Fruit fly (Drosophila melanogaster): ENCODE measurements around the gene Tpi.

Gene Tpi

DNA sequence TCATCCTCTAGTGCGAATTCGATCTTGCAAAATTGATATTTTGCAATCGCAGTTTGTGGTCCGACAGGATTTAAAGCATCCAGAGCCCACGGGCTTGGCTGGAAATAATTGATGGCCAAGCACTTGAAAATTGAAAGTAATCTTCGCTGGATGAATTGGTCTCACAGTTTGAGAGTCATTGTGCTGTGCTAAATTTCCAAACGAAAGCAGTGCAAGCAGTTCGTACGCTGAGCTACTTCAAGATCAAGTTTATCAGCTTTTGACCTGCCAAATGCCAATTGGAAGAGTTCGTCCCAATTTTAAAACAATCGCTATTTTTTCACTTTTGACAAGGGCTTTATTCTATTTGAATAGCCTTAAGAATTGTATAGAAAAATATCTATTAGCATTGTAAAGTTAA is 19.5 kb upstream of the Tpi start (continued):
- TF ChIP-seq Doc2 (GFP tag; IDR thresholded peaks at IDR 0.05) (no peak), sna (GFP tag; IDR thresholded peaks at IDR 0.05; ENCODE audit: partially characterized antibody) (no peak), maf-S (GFP tag; optimal IDR thresholded peaks at IDR 0.05) (no peak), Med (GFP tag) (peak; percentile 36), grn (GFP tag; optimal IDR thresholded peaks at IDR 0.05) (no peak), Camta (GFP tag; optimal IDR thresholded peaks at IDR 0.05) (no peak), pan (optimal IDR thresholded peaks at IDR 0.05) (no peak), pan (GFP tag; optimal IDR thresholded peaks at IDR 0.05 in 1 of 2, IDR thresholded peaks at IDR 0.05 in 1 of 2) (no peak), stwl (tag; optimal IDR thresholded peaks at IDR 0.05) (peak; percentile 55), ems (GFP tag; optimal IDR thresholded peaks at IDR 0.05) (no peak), HmgD (GFP tag; optimal IDR thresholded peaks at IDR 0.05) (peak; percentile 3), tgo (GFP tag; IDR thresholded peaks at IDR 0.05) (no peak), CG16813 (GFP tag; IDR thresholded peaks at IDR 0.05; ENCODE audit: partially characterized antibody) (0 out of 3 replicates have a peak, but pooled peaks have one; percentile 29), MESR4 (GFP tag; optimal IDR thresholded peaks at IDR 0.05) (no peak), Blimp-1 (GFP tag; optimal IDR thresholded peaks at IDR 0.05) (peak; percentile 56), pum (GFP tag; optimal IDR thresholded peaks at IDR 0.05) (no peak), CG14050 (GFP tag; IDR thresholded peaks at IDR 0.05) (no peak), btn (GFP tag; optimal IDR thresholded peaks at IDR 0.05) (no peak), Hr51 (GFP tag; optimal IDR thresholded peaks at IDR 0.05) (no peak), CG13775 (GFP tag; optimal IDR thresholded peaks at IDR 0.05) (no peak), Bteb2 (GFP tag; optimal IDR thresholded peaks at IDR 0.05) (no peak), NfI (GFP tag; optimal IDR thresholded peaks at IDR 0.05) (no peak), pzg (GFP tag; optimal IDR thresholded peaks at IDR 0.05) (no peak)

- 0 out of 3 replicates have a peak, but pooled peaks have one; percentile 32 for TF ChIP-seq Dbx (GFP tag; IDR thresholded peaks at IDR 0.05)
- TF ChIP-seq CG9932 (GFP tag; IDR thresholded peaks at IDR 0.05) = peak; percentile 54
- TF ChIP-seq CG8765 (GFP tag; IDR thresholded peaks at IDR 0.05) = 0 out of 2 replicates have a peak, but pooled peaks have one; percentile 15
- TF ChIP-seq prd (optimal IDR thresholded peaks at IDR 0.05) = no peak
- TF ChIP-seq prd (GFP tag; IDR thresholded peaks at IDR 0.05) = peak; percentile 32; the same call in 1 of the 3 replicates
- TF ChIP-seq al (GFP tag; IDR thresholded peaks at IDR 0.05) = 0 out of 2 replicates have a peak, but pooled peaks have one; percentile 18
- TF ChIP-seq nom (GFP tag; optimal IDR thresholded peaks at IDR 0.05) = peak; percentile 60
- 0 out of 2 replicates have a peak, but pooled peaks have one; percentile 19 for TF ChIP-seq Xrp1 (GFP tag; IDR thresholded peaks at IDR 0.05)
- 0 out of 2 replicates have a peak, but pooled peaks have one; percentile 12 for TF ChIP-seq sob (GFP tag; IDR thresholded peaks at IDR 0.05)
- peak; percentile 32; the same call in 1 of the 2 replicates for TF ChIP-seq CG17328 (GFP tag; IDR thresholded peaks at IDR 0.05)
- TF ChIP-seq Dek (tag; optimal IDR thresholded peaks at IDR 0.05) = no peak
- no peak for TF ChIP-seq D19A (tag; optimal IDR thresholded peaks at IDR 0.05)
- TF ChIP-seq peb (GFP tag; IDR thresholded peaks at IDR 0.05) = no peak
- peak; percentile 59 for TF ChIP-seq slbo (GFP tag; IDR thresholded peaks at IDR 0.05)
- 0 out of 3 replicates have a peak, but pooled peaks have one; percentile 23 for TF ChIP-seq Optix (GFP tag; IDR thresholded peaks at IDR 0.05)
- TF ChIP-seq CG4404 (GFP tag; IDR thresholded peaks at IDR 0.05) = 0 out of 2 replicates have a peak, but pooled peaks have one; percentile 9
- TF ChIP-seq sisA (GFP tag; IDR thresholded peaks at IDR 0.05) = peak; percentile 8; the same call in 1 of the 2 replicates
- TF ChIP-seq HLH3B (GFP tag; IDR thresholded peaks at IDR 0.05) = no peak
- TF ChIP-seq esg (GFP tag; conservative IDR thresholded peaks at IDR 0.05) = 0 out of 2 replicates have a peak, but pooled peaks have one; percentile 5
- peak; percentile 15 for TF ChIP-seq Med (GFP tag)
- TF ChIP-seq CTCF (GFP tag; optimal IDR thresholded peaks at IDR 0.05) = no peak
- peak; percentile 74 for TF ChIP-seq Drgx (GFP tag; IDR thresholded peaks at IDR 0.05)
- TF ChIP-seq ci (GFP tag; IDR thresholded peaks at IDR 0.05) = 0 out of 3 replicates have a peak, but pooled peaks have one; percentile 39
- TF ChIP-seq CG32532 (GFP tag; IDR thresholded peaks at IDR 0.05) = peak; percentile 34; the same call in 1 of the 2 replicates
- TF ChIP-seq row (GFP tag; IDR thresholded peaks at IDR 0.05) = peak; percentile 18; the same call in 1 of the 3 replicates
- TF ChIP-seq ttk (GFP tag; IDR thresholded peaks at IDR 0.05) = no peak
- TF ChIP-seq Oli (tag; optimal IDR thresholded peaks at IDR 0.05) = no peak
These were observed 17.1 kb upstream of the Tpi start, which contains the start of gene CG15529 for dm6 chr3R:30151300-30152109. TSS of gene CG15529 (plus strand) at chr3R:30152059.
